Worm (Caenorhabditis elegans): ENCODE results near the gene C25E10.4.

- no peak for TF ChIP-seq Y116A8C.19 (tag; optimal IDR thresholded peaks at IDR 0.05; ENCODE audit: borderline replicate concordance)
- TF ChIP-seq lin-39 (tag; optimal IDR thresholded peaks at IDR 0.05): no peak
- no peak for TF ChIP-seq unc-62 (GFP tag; optimal IDR thresholded peaks at IDR 0.05)
- no peak for TF ChIP-seq mdl-1 (tag; optimal IDR thresholded peaks at IDR 0.05)
- no peak for TF ChIP-seq tlp-1 (tag; optimal IDR thresholded peaks at IDR 0.05)
- TF ChIP-seq hlh-17 (GFP tag; optimal IDR thresholded peaks at IDR 0.05; ENCODE audit: borderline replicate concordance): no peak
Observed at ce11 chrV:9054771-9055170, 21.4 kb downstream of the C25E10.4 start, which contains the start of gene swm-1.

All from whole organism, L1 larva.